Worm (Caenorhabditis elegans) whole organism, L3 larva: Measurements from ENCODE around the gene C05C10.2.

ENCODE experiments used
- aly-2 ChIP-seq: fragments of 150-350 bp; optimal IDR thresholded peaks from 2 replicates; lab custom pipeline; 2014; ENCODE audit warnings: missing biosample characterization, missing genetic modification characterization
- elt-1 ChIP-seq: fragments of 150-350 bp; optimal IDR thresholded peaks from 2 replicates; lab custom pipeline; 2014; ENCODE audit warnings: missing biosample characterization, missing genetic modification characterization
- nhr-11 ChIP-seq: fragments of 150-350 bp; optimal IDR thresholded peaks from 2 replicates; lab custom pipeline; 2014; ENCODE audit warnings: missing biosample characterization, missing genetic modification characterization
- nhr-23 ChIP-seq: fragments of 150-350 bp; optimal IDR thresholded peaks from 2 replicates; lab custom pipeline; 2014; ENCODE audit warnings: missing biosample characterization, missing genetic modification reagents, missing genetic modification characterization
- nhr-25 ChIP-seq: sonication (generic microtip); optimal IDR thresholded peaks from 2 replicates; lab custom pipeline; 2017; ENCODE audit warnings: missing biosample characterization, missing genetic modification characterization
- nhr-43 ChIP-seq: sonication (generic microtip); optimal IDR thresholded peaks from 2 replicates; lab custom pipeline; 2016; ENCODE audit warnings: mild to moderate bottlenecking, missing genetic modification characterization, missing compliant biosample characterization; ENCODE audit not compliant: poor library complexity, severe bottlenecking
- nhr-76 ChIP-seq: fragments of 150-350 bp; sonication (generic microtip); optimal IDR thresholded peaks from 5 replicates; lab custom pipeline; 2014; ENCODE audit warnings: missing biosample characterization, missing genetic modification characterization
- skn-1 ChIP-seq: fragments of 150-350 bp; optimal IDR thresholded peaks from 2 replicates; lab custom pipeline; 2014; ENCODE audit warnings: missing biosample characterization, missing genetic modification characterization
- tbx-2 ChIP-seq: sonication (generic microtip); optimal IDR thresholded peaks from 2 replicates; lab custom pipeline; 2016; ENCODE audit warnings: mild to moderate bottlenecking, missing genetic modification characterization, missing compliant biosample characterization
- unc-39 ChIP-seq: sonication (generic microtip); optimal IDR thresholded peaks from 4 replicates; lab custom pipeline; 2017; ENCODE audit warnings: missing biosample characterization, missing genetic modification characterization
- unc-62 ChIP-seq: fragments of 150-350 bp; sonication (generic microtip); optimal IDR thresholded peaks from 4 replicates; lab custom pipeline; 2014; ENCODE audit warnings: missing biosample characterization, missing genetic modification reagents, missing genetic modification characterization
- ztf-11 ChIP-seq: fragments of 150-350 bp; optimal IDR thresholded peaks from 2 replicates; lab custom pipeline; 2014; ENCODE audit warnings: missing biosample characterization, missing genetic modification characterization
- ztf-4 ChIP-seq: fragments of 150-350 bp; optimal IDR thresholded peaks from 2 replicates; lab custom pipeline; 2014; ENCODE audit warnings: missing biosample characterization, missing genetic modification characterization

ce11 chrII:9888549-9888948 is 33.5 kb upstream of the C05C10.2 start:
- no peak for TF ChIP-seq unc-62 (GFP tag; lab: Kevin White, UChicago)
- TF ChIP-seq aly-2: no peak
- no peak for TF ChIP-seq nhr-11 (tag; lab: Kevin White, UChicago)
- no peak for TF ChIP-seq skn-1
- TF ChIP-seq nhr-43 (tag; lab: Kevin White, UChicago): no peak
- TF ChIP-seq nhr-25: no peak
- no peak for TF ChIP-seq nhr-23 (tag; lab: Kevin White, UChicago)
- no peak for TF ChIP-seq tbx-2 (tag; lab: Kevin White, UChicago)
- TF ChIP-seq elt-1 (tag; lab: Kevin White, UChicago): no peak
- no peak for TF ChIP-seq ztf-11 (tag; lab: Kevin White, UChicago)
- TF ChIP-seq unc-39 (tag; lab: Kevin White, UChicago): no peak
- no peak for TF ChIP-seq ztf-4 (tag; lab: Kevin White, UChicago)
- TF ChIP-seq nhr-76: no peak
